Fruit fly (Drosophila melanogaster): ENCODE results near the gene pch2.

Gene pch2

dm6 chr3R:8563774-8564173 is 2.2 kb upstream of the pch2 start, which contains the start of gene Cenp-C (continued):
- TF ChIP-seq CG1602 (GFP tag; optimal IDR thresholded peaks at IDR 0.05) = peak; percentile 12
- peak; percentile 84 for TF ChIP-seq sens (GFP tag)
- peak; percentile 80 for TF ChIP-seq MBD-R2 (GFP tag; IDR thresholded peaks at IDR 0.05)
- no peak for TF ChIP-seq CrebB (tag; optimal IDR thresholded peaks at IDR 0.05)
- no peak for TF ChIP-seq Atf-2 (GFP tag; optimal IDR thresholded peaks at IDR 0.05)
- TF ChIP-seq Xbp1 (GFP tag; optimal IDR thresholded peaks at IDR 0.05) = peak; percentile 60
- peak; percentile 70 for TF ChIP-seq Dp (GFP tag; optimal IDR thresholded peaks at IDR 0.05)
- TF ChIP-seq CG17359 (tag; optimal IDR thresholded peaks at IDR 0.05) = no peak
- no peak for TF ChIP-seq hth (optimal IDR thresholded peaks at IDR 0.05)
- no peak for TF ChIP-seq pb (GFP tag; optimal IDR thresholded peaks at IDR 0.05)
- TF ChIP-seq usp (GFP tag; optimal IDR thresholded peaks at IDR 0.05) = no peak
- no peak for TF ChIP-seq nerfin-1 (tag; optimal IDR thresholded peaks at IDR 0.05)
- TF ChIP-seq aop (GFP tag; IDR thresholded peaks at IDR 0.05) = no peak
- no peak for TF ChIP-seq Meics (GFP tag; optimal IDR thresholded peaks at IDR 0.05)
- TF ChIP-seq toy (GFP tag; IDR thresholded peaks at IDR 0.05) = no peak
- peak; percentile 51 for TF ChIP-seq CG9932 (GFP tag; IDR thresholded peaks at IDR 0.05)
- TF ChIP-seq CG6765 (GFP tag; optimal IDR thresholded peaks at IDR 0.05) = no peak
- 0 out of 2 replicates have a peak, but pooled peaks have one; percentile 22 for TF ChIP-seq CG10366 (GFP tag; IDR thresholded peaks at IDR 0.05)
- no peak for TF ChIP-seq mld (GFP tag; IDR thresholded peaks at IDR 0.05; ENCODE audit: partially characterized antibody)
- peak; percentile 18 for TF ChIP-seq tx (GFP tag; optimal IDR thresholded peaks at IDR 0.05)
- no peak for TF ChIP-seq pan (optimal IDR thresholded peaks at IDR 0.05)
- TF ChIP-seq pan (GFP tag; optimal IDR thresholded peaks at IDR 0.05 in 1 of 2, IDR thresholded peaks at IDR 0.05 in 1 of 2) = no peak
- TF ChIP-seq Taf1 (GFP tag; IDR thresholded peaks at IDR 0.05) = no peak
- TF ChIP-seq crc (GFP tag; optimal IDR thresholded peaks at IDR 0.05) = peak; percentile 23
- TF ChIP-seq pum (GFP tag; optimal IDR thresholded peaks at IDR 0.05) = peak; percentile 45
- no peak for TF ChIP-seq ken (GFP tag; IDR thresholded peaks at IDR 0.05)
- TF ChIP-seq CG1792 (GFP tag; optimal IDR thresholded peaks at IDR 0.05) = no peak
- no peak for TF ChIP-seq Ssrp (tag; optimal IDR thresholded peaks at IDR 0.05)
- TF ChIP-seq ssp (GFP tag; IDR thresholded peaks at IDR 0.05) = peak; percentile 21; the same call in 1 of the 2 replicates
- TF ChIP-seq dimm (GFP tag; IDR thresholded peaks at IDR 0.05) = no peak
- TF ChIP-seq cg (GFP tag; optimal IDR thresholded peaks at IDR 0.05) = no peak
- peak; percentile 46 for TF ChIP-seq CG13287 (GFP tag; IDR thresholded peaks at IDR 0.05; ENCODE audit: partially characterized antibody)
- TF ChIP-seq Nf-YC (tag; optimal IDR thresholded peaks at IDR 0.05) = no peak
- TF ChIP-seq eyg (GFP tag; optimal IDR thresholded peaks at IDR 0.05) = no peak
- TF ChIP-seq Deaf1 (tag; optimal IDR thresholded peaks at IDR 0.05) = no peak
- TF ChIP-seq Hand (GFP tag; optimal IDR thresholded peaks at IDR 0.05) = no peak
- TF ChIP-seq CG18476 (GFP tag; optimal IDR thresholded peaks at IDR 0.05) = peak; percentile 41
- peak; percentile 83 for TF ChIP-seq E2f2 (GFP tag; IDR thresholded peaks at IDR 0.05)
- no peak for TF ChIP-seq gcm2 (GFP tag; optimal IDR thresholded peaks at IDR 0.05)
- no peak for TF ChIP-seq lab (GFP tag; optimal IDR thresholded peaks at IDR 0.05)
- TF ChIP-seq kni (GFP tag; optimal IDR thresholded peaks at IDR 0.05) = no peak
- TF ChIP-seq stwl (tag; optimal IDR thresholded peaks at IDR 0.05) = peak; percentile 64
- no peak for TF ChIP-seq CG10274 (GFP tag; optimal IDR thresholded peaks at IDR 0.05)
- TF ChIP-seq Nf-YB (GFP tag; optimal IDR thresholded peaks at IDR 0.05) = no peak
- TF ChIP-seq Pdp1 (GFP tag; optimal IDR thresholded peaks at IDR 0.05) = peak in 1 of 2 experiments; percentile 30
- no peak for TF ChIP-seq az2 (GFP tag; optimal IDR thresholded peaks at IDR 0.05)
- TF ChIP-seq Drgx (GFP tag; IDR thresholded peaks at IDR 0.05) = no peak
- peak; percentile 37; the same call in 1 of the 3 replicates for TF ChIP-seq dysf (GFP tag; IDR thresholded peaks at IDR 0.05)
- no peak for TF ChIP-seq CG4730 (GFP tag; IDR thresholded peaks at IDR 0.05)
- no peak for TF ChIP-seq Hr78 (GFP tag; optimal IDR thresholded peaks at IDR 0.05)
- TF ChIP-seq gsb-n (tag; optimal IDR thresholded peaks at IDR 0.05) = no peak
- TF ChIP-seq CG9876 (GFP tag; optimal IDR thresholded peaks at IDR 0.05) = no peak

Measured in whole organism, embryonic.